Worm (Caenorhabditis elegans) whole organism, mixed stage, embryonic: ENCODE results near the gene nhr-267.
"Not testable (repeated sequence)": the region's sequence is repeated elsewhere in the genome, so short reads cannot be mapped to it uniquely, and the experiment has no call there.

ENCODE experiments used
- ces-1 ChIP-seq: fragments of 150-350 bp; optimal IDR thresholded peaks from 2 replicates; lab custom pipeline; 2014; ENCODE audit warnings: missing biosample characterization, missing genetic modification reagents, missing genetic modification characterization
- mab-5 ChIP-seq: fragments of 150-350 bp; optimal IDR thresholded peaks from 2 replicates; lab custom pipeline; 2014; ENCODE audit warnings: missing biosample characterization, missing genetic modification characterization
- nhr-237 ChIP-seq: fragments of 150-350 bp; optimal IDR thresholded peaks from 2 replicates; lab custom pipeline; 2014; ENCODE audit warnings: missing biosample characterization, missing genetic modification characterization
- nhr-76 ChIP-seq: sonication (generic microtip); optimal IDR thresholded peaks from 2 replicates; lab custom pipeline; 2017; ENCODE audit warnings: missing biosample characterization, missing genetic modification characterization
- snpc-4 ChIP-seq: fragments of 150-350 bp; optimal IDR thresholded peaks from 2 replicates; lab custom pipeline; 2014; ENCODE audit warnings: missing biosample characterization, missing genetic modification characterization
- sptf-1 ChIP-seq: sonication (generic microtip); optimal IDR thresholded peaks from 2 replicates; lab custom pipeline; 2017; ENCODE audit warnings: mild to moderate bottlenecking, missing genetic modification characterization, moderate library complexity, missing compliant biosample characterization
- unc-62 ChIP-seq: fragments of 150-350 bp; optimal IDR thresholded peaks from 2 replicates; lab custom pipeline; 2014; ENCODE audit warnings: missing biosample characterization, missing genetic modification reagents, missing genetic modification characterization
- ztf-11 ChIP-seq: fragments of 150-350 bp; optimal IDR thresholded peaks from 2 replicates; lab custom pipeline; 2014; ENCODE audit warnings: missing biosample characterization, missing genetic modification characterization

ce11 chrIV:9249219-9249618, 37.0 kb downstream of the nhr-267 start, which contains the start of gene Y11D7A.7:
- TF ChIP-seq ztf-11 (tag; lab: Kevin White, UChicago); mab-5 (tag; lab: Kevin White, UChicago); nhr-76; unc-62 (GFP tag; lab: Kevin White, UChicago); nhr-237 (tag; lab: Kevin White, UChicago); sptf-1 (tag; lab: Kevin White, UChicago); snpc-4 (tag; lab: Kevin White, UChicago); ces-1 (GFP tag; lab: Kevin White, UChicago): not testable (repeated sequence)
